Worm (Caenorhabditis elegans) whole organism, L1 larva: Measurements from ENCODE around the gene eif-2Bdelta.
A peak's percentile ranks its signal among the peaks of the same experiment; 100 is the strongest.

ENCODE experiments used
- C04F5.9 ChIP-seq: sonication (generic microtip); optimal IDR thresholded peaks from 2 replicates; lab custom pipeline; 2016; ENCODE audit warnings: missing genetic modification characterization, missing compliant biosample characterization
- C16A3.4 ChIP-seq: fragments of 150-350 bp; optimal IDR thresholded peaks from 2 replicates; lab custom pipeline; 2014; ENCODE audit warnings: missing biosample characterization, missing genetic modification characterization
- F16B12.6 ChIP-seq: fragments of 150-350 bp; optimal IDR thresholded peaks from 2 replicates; lab custom pipeline; 2014; ENCODE audit warnings: missing biosample characterization, missing genetic modification characterization
- aly-2 ChIP-seq: fragments of 150-350 bp; optimal IDR thresholded peaks from 2 replicates; lab custom pipeline; 2014; ENCODE audit warnings: missing biosample characterization, missing genetic modification characterization
- ama-1 ChIP-seq: fragments of 150-350 bp; optimal IDR thresholded peaks from 2 replicates; lab custom pipeline; 2014
- blmp-1 ChIP-seq: fragments of 150-350 bp; optimal IDR thresholded peaks from 2 replicates; lab custom pipeline; 2014; ENCODE audit warnings: missing biosample characterization, missing genetic modification characterization
- ceh-63 ChIP-seq: fragments of 200-800 bp; sonication (Bioruptor generic); optimal IDR thresholded peaks from 2 replicates; lab custom pipeline; 2018; ENCODE audit warnings: mild to moderate bottlenecking, missing genetic modification characterization, missing compliant biosample characterization
- ceh-88 ChIP-seq: fragments of 200-800 bp; sonication (Bioruptor generic); IDR thresholded peaks from 2 replicates; pipeline ENCODE4 v1.3.6; 2022; ENCODE audit warnings: missing genetic modification characterization, missing compliant biosample characterization
- ceh-90 ChIP-seq: sonication (generic microtip); optimal IDR thresholded peaks from 2 replicates; lab custom pipeline; 2016; ENCODE audit warnings: missing genetic modification characterization, missing compliant biosample characterization
- ces-1 ChIP-seq: fragments of 150-350 bp; optimal IDR thresholded peaks from 2 replicates; lab custom pipeline; 2014; ENCODE audit warnings: missing biosample characterization, missing genetic modification reagents, missing genetic modification characterization
- dpl-1 ChIP-seq, 3 experiments: fragments of 150-350 bp in 2 of 3; sonication (generic microtip) in 1 of 3; optimal IDR thresholded peaks; 2 replicates each; lab custom pipeline; 2014 to 2017; ENCODE audit warnings: missing biosample characterization in 3 of 3, missing genetic modification characterization in 3 of 3, missing genetic modification reagents in 3 of 3
- dsc-1 ChIP-seq: sonication (generic microtip); optimal IDR thresholded peaks from 2 replicates; lab custom pipeline; 2016; ENCODE audit warnings: mild to moderate bottlenecking, missing genetic modification characterization, missing compliant biosample characterization
- efl-1 ChIP-seq, 4 experiments: fragments of 150-350 bp; optimal IDR thresholded peaks in 3 of 4; peaks in 1 of 4; 1 replicate in 1 of 4; 2 replicates in 3 of 4; lab custom pipeline; 2014; ENCODE audit warnings: missing biosample characterization in 2 of 4, missing genetic modification characterization in 2 of 4, missing genetic modification reagents in 2 of 4
- egl-27 ChIP-seq, 2 experiments: fragments of 150-350 bp in 1 of 2; sonication (generic microtip); optimal IDR thresholded peaks; 3 replicates each; lab custom pipeline; 2017 to 2018; ENCODE audit warnings: missing biosample characterization in 2 of 2, missing genetic modification characterization in 2 of 2, missing genetic modification reagents in 2 of 2
- elt-2 ChIP-seq: sonication (generic microtip); optimal IDR thresholded peaks from 2 replicates; lab custom pipeline; 2016; ENCODE audit warnings: missing genetic modification characterization, mild to moderate bottlenecking, inconsistent platforms, missing compliant biosample characterization, missing genetic modification reagents
- fkh-10 ChIP-seq: sonication (generic microtip); optimal IDR thresholded peaks from 2 replicates; lab custom pipeline; 2017; ENCODE audit warnings: missing biosample characterization, missing genetic modification reagents, missing genetic modification characterization
- fkh-4 ChIP-seq: sonication (generic microtip); optimal IDR thresholded peaks from 2 replicates; lab custom pipeline; 2016; ENCODE audit warnings: missing compliant biosample characterization, missing genetic modification characterization, borderline replicate concordance
- fkh-8 ChIP-seq: sonication (generic microtip); optimal IDR thresholded peaks from 2 replicates; lab custom pipeline; 2016; ENCODE audit warnings: mild to moderate bottlenecking, missing genetic modification characterization, missing compliant biosample characterization
- fos-1 ChIP-seq: fragments of 150-350 bp; optimal IDR thresholded peaks from 2 replicates; lab custom pipeline; 2014; ENCODE audit warnings: missing biosample characterization, missing genetic modification characterization
- hlh-4 ChIP-seq: sonication (generic microtip); optimal IDR thresholded peaks from 2 replicates; lab custom pipeline; 2016; ENCODE audit warnings: mild to moderate bottlenecking, missing genetic modification characterization, missing compliant biosample characterization
- hpl-2 ChIP-seq: fragments of 150-350 bp; optimal IDR thresholded peaks from 2 replicates; lab custom pipeline; 2014; ENCODE audit warnings: missing biosample characterization, missing genetic modification reagents, missing genetic modification characterization
- jun-1 ChIP-seq: fragments of 150-350 bp; optimal IDR thresholded peaks from 2 replicates; lab custom pipeline; 2014; ENCODE audit warnings: missing biosample characterization, missing genetic modification reagents, missing genetic modification characterization
- lin-13 ChIP-seq: fragments of 150-350 bp; optimal IDR thresholded peaks from 2 replicates; lab custom pipeline; 2014; ENCODE audit warnings: missing biosample characterization, missing genetic modification reagents, missing genetic modification characterization
- lin-14 ChIP-seq: fragments of 200-800 bp; sonication (Bioruptor generic); optimal IDR thresholded peaks from 2 replicates; lab custom pipeline; 2018; ENCODE audit warnings: mild to moderate bottlenecking, missing genetic modification characterization, moderate library complexity, missing compliant biosample characterization
- lin-39 ChIP-seq: fragments of 150-350 bp; optimal IDR thresholded peaks from 2 replicates; lab custom pipeline; 2014; ENCODE audit warnings: missing biosample characterization, missing genetic modification reagents, missing genetic modification characterization
- lsy-2 ChIP-seq, 2 experiments: fragments of 150-350 bp; optimal IDR thresholded peaks; 2 replicates each; lab custom pipeline; 2014; ENCODE audit warnings: missing biosample characterization in 2 of 2, missing genetic modification characterization in 2 of 2
- mab-9 ChIP-seq: fragments of 200-800 bp; sonication (Bioruptor generic); IDR thresholded peaks from 2 replicates; pipeline ENCODE4 v1.3.6; 2022; ENCODE audit warnings: missing genetic modification reagents, missing genetic modification characterization, missing compliant biosample characterization
- mef-2 ChIP-seq: fragments of 150-350 bp; optimal IDR thresholded peaks from 2 replicates; lab custom pipeline; 2014; ENCODE audit warnings: missing biosample characterization, missing genetic modification characterization
- nhr-11 ChIP-seq: fragments of 150-350 bp; optimal IDR thresholded peaks from 2 replicates; lab custom pipeline; 2014; ENCODE audit warnings: missing biosample characterization, missing genetic modification characterization
- nhr-19 ChIP-seq: fragments of 200-800 bp; sonication (Bioruptor generic); conservative IDR thresholded peaks from 2 replicates; pipeline ENCODE4 v1.3.6; 2022; ENCODE audit warnings: missing genetic modification characterization, missing compliant biosample characterization
- nhr-20 ChIP-seq: sonication (generic microtip); optimal IDR thresholded peaks from 2 replicates; lab custom pipeline; 2016; ENCODE audit warnings: mild to moderate bottlenecking, missing genetic modification characterization, missing compliant biosample characterization
- nhr-237 ChIP-seq: fragments of 150-350 bp; optimal IDR thresholded peaks from 2 replicates; lab custom pipeline; 2014; ENCODE audit warnings: missing biosample characterization, missing genetic modification characterization
- nhr-28 ChIP-seq: fragments of 150-350 bp; optimal IDR thresholded peaks from 2 replicates; lab custom pipeline; 2014; ENCODE audit warnings: missing biosample characterization, missing genetic modification characterization
- nhr-47 ChIP-seq: sonication (generic microtip); optimal IDR thresholded peaks from 2 replicates; lab custom pipeline; 2016; ENCODE audit warnings: mild to moderate bottlenecking, missing genetic modification characterization, moderate library complexity, missing compliant biosample characterization
- nhr-71 ChIP-seq: sonication (generic microtip); optimal IDR thresholded peaks from 2 replicates; lab custom pipeline; 2016; ENCODE audit warnings: mild to moderate bottlenecking, missing genetic modification characterization, moderate library complexity, missing compliant biosample characterization
- nhr-76 ChIP-seq: sonication (generic microtip); optimal IDR thresholded peaks from 2 replicates; lab custom pipeline; 2017; ENCODE audit warnings: missing biosample characterization, missing genetic modification characterization
- nhr-85 ChIP-seq: sonication (generic microtip); peaks from one replicate; lab custom pipeline; 2016; ENCODE audit warnings: missing genetic modification characterization, inconsistent platforms, missing compliant biosample characterization
- pax-3 ChIP-seq: fragments of 200-800 bp; sonication (Bioruptor generic); optimal IDR thresholded peaks from 2 replicates; lab custom pipeline; 2018; ENCODE audit warnings: mild to moderate bottlenecking, missing genetic modification characterization, moderate library complexity, missing compliant biosample characterization
- snpc-4 ChIP-seq: fragments of 150-350 bp; optimal IDR thresholded peaks from 2 replicates; lab custom pipeline; 2014; ENCODE audit warnings: missing biosample characterization, missing genetic modification characterization
- snu-23 ChIP-seq: sonication (generic microtip); optimal IDR thresholded peaks from 2 replicates; lab custom pipeline; 2016; ENCODE audit warnings: missing genetic modification characterization, missing compliant biosample characterization
- sox-4 ChIP-seq: sonication (generic microtip); optimal IDR thresholded peaks from 2 replicates; lab custom pipeline; 2016; ENCODE audit warnings: missing genetic modification characterization, missing compliant biosample characterization
- sup-37 ChIP-seq: fragments of 200-800 bp; sonication (Bioruptor generic); optimal IDR thresholded peaks from 2 replicates; lab custom pipeline; 2018; ENCODE audit warnings: mild to moderate bottlenecking, missing genetic modification characterization, missing compliant biosample characterization
- tlp-1 ChIP-seq: fragments of 150-350 bp; optimal IDR thresholded peaks from 2 replicates; lab custom pipeline; 2014; ENCODE audit warnings: missing biosample characterization, missing genetic modification characterization
- unc-62 ChIP-seq: fragments of 150-350 bp; optimal IDR thresholded peaks from 2 replicates; lab custom pipeline; 2014; ENCODE audit warnings: missing biosample characterization, missing genetic modification reagents, missing genetic modification characterization
- unc-98 ChIP-seq: fragments of 200-800 bp; sonication (Bioruptor generic); IDR thresholded peaks from 2 replicates; pipeline ENCODE4 v1.3.6; 2022; ENCODE audit warnings: missing genetic modification characterization, missing compliant biosample characterization
- xbp-1 ChIP-seq: sonication (generic microtip); optimal IDR thresholded peaks from 2 replicates; lab custom pipeline; 2016; ENCODE audit warnings: missing genetic modification characterization, missing compliant biosample characterization
- zag-1 ChIP-seq: fragments of 150-350 bp; optimal IDR thresholded peaks from 2 replicates; lab custom pipeline; 2014; ENCODE audit warnings: missing biosample characterization, missing genetic modification characterization

eif-2Bdelta gene

DNA sequence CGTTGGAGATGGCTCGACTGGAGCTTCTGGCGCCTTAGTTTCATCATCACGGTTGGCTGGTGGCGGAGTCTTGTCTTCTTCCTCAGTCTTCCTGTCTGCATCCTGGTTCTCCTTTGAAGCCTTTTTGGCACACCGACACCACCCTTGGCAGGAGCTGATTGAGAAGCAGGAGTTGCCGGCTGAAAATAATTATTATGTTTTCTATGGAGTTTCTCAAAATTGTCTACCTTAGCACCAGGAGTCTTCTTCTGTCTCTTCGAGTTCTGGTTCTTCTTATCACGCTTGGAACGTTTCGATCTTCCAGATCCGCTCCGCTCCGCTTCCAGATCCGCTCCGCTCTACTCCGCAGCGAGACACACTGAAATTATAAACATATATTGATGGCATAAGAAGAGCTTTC lies 33.1 kb upstream of the eif-2Bdelta start, which contains the start of gene K06A4.6:
K06A4.6 (minus strand) TSS at position 101 of the 400 bp plus-strand sequence.
- TF ChIP-seq lsy-2 (tag; optimal IDR thresholded peaks at IDR 0.05; lab: Kevin White, UChicago) (no peak), ama-1 (lab: Kevin White, UChicago) (no peak), snu-23 (GFP tag; lab: Kevin White, UChicago) (no peak), zag-1 (tag; lab: Kevin White, UChicago) (no peak), blmp-1 (no peak), mef-2 (no peak), nhr-47 (tag; lab: Kevin White, UChicago) (no peak), sup-37 (GFP tag; lab: Kevin White, UChicago) (no peak), fkh-4 (tag; lab: Kevin White, UChicago) (no peak), hlh-4 (tag; lab: Kevin White, UChicago) (no peak), nhr-237 (no peak), ceh-90 (tag; lab: Kevin White, UChicago) (no peak), snpc-4 (tag; lab: Kevin White, UChicago) (no peak), unc-62 (GFP tag; lab: Kevin White, UChicago) (no peak), elt-2 (no peak), fos-1 (tag; lab: Kevin White, UChicago) (no peak), egl-27 (tag; optimal IDR thresholded peaks at IDR 0.05; lab: Kevin White, UChicago) (no peak)

DNA sequence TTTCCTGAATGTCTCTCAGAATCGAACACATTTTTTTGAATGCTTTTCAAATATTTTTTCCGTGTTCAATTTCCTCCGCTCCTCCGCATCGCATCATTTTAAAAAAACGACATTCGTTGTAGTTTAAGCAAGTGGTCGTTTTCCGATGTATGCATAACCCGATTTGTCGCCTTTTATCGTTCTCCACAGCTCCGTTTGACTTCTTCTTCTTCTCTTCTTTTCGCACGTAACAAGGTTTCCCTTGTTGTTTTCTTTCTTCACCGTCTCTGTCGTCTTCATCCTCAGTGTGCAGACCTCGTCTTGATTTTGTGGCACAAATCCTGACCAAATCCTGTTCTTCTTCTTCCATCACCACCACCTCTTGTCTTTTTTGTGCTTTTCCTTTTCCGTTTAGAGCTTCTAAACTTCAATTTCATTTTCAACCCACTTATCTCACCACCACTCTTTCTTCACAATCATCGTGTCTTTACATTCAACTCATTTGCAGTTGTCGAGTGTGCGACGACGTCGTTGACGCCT lies 29.8 kb upstream of the eif-2Bdelta start, which contains the start of gene K06A4.2:
K06A4.2 (plus strand) TSS at position 469 of the 519 bp plus-strand sequence.
- TF ChIP-seq nhr-85 (tag; lab: Kevin White, UChicago), result no peak
- peak; percentile 57 for TF ChIP-seq lin-14 (GFP tag; lab: Kevin White, UChicago)
- TF ChIP-seq fkh-10 (GFP tag; lab: Kevin White, UChicago), result peak; percentile 90
- TF ChIP-seq, all 84 proteins: peak for 2

DNA sequence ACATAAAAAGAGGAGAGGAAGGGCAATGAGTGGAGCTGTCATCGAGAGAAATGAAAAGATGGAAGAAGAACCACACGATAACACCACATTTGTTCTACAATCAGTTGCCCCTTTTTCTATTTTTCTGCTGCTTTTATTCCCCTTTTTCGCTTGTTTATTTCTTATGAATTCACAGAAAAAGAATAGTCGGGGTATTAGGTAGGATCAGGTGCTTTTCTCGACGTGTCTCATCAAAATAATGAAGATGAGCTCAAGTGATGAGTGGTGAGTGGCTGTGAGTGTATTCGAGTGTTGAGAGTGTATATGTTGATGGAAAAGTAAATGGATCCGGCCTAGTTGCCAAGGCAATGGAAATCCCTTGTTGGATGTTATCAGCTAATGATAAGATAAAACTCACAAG lies 28.1 kb upstream of the eif-2Bdelta start:
- TF ChIP-seq ceh-88 (GFP tag; lab: Robert Waterston, UW), result no peak
- TF ChIP-seq dsc-1, result peak; percentile 88
- TF ChIP-seq nhr-20 (tag; lab: Kevin White, UChicago), result no peak
- no peak for TF ChIP-seq nhr-11
- peak; percentile 15 for TF ChIP-seq fkh-8
- no peak for TF ChIP-seq fos-1 (tag; lab: Kevin White, UChicago)
- no peak for TF ChIP-seq unc-62 (GFP tag; lab: Kevin White, UChicago)
- TF ChIP-seq aly-2 (tag; lab: Kevin White, UChicago), result no peak
- TF ChIP-seq nhr-28 (tag; lab: Kevin White, UChicago), result no peak
- no peak for TF ChIP-seq C04F5.9 (tag; lab: Kevin White, UChicago)
- no peak for TF ChIP-seq efl-1 (optimal IDR thresholded peaks at IDR 0.05; lab: Kevin White, UChicago)
- TF ChIP-seq efl-1 (GFP tag; optimal IDR thresholded peaks at IDR 0.05 in 1 of 2; lab: Kevin White, UChicago), result peak in 1 of 2 experiments; percentile 69
- TF ChIP-seq jun-1 (tag; lab: Kevin White, UChicago), result no peak
- no peak for TF ChIP-seq unc-98 (GFP tag; lab: Robert Waterston, UW)
- TF ChIP-seq nhr-71 (tag; lab: Kevin White, UChicago), result peak; percentile 5
- TF ChIP-seq elt-2, result no peak
- peak; percentile 38 for TF ChIP-seq pax-3 (tag; lab: Kevin White, UChicago)
- no peak for TF ChIP-seq sup-37 (GFP tag; lab: Kevin White, UChicago)
- TF ChIP-seq lin-13 (GFP tag; lab: Kevin White, UChicago), result no peak
- TF ChIP-seq hpl-2 (GFP tag; lab: Kevin White, UChicago), result no peak
- no peak for TF ChIP-seq zag-1 (tag; lab: Kevin White, UChicago)
- TF ChIP-seq sox-4 (tag; lab: Kevin White, UChicago), result peak; percentile 9
- no peak for TF ChIP-seq F16B12.6
- no peak for TF ChIP-seq mab-9 (GFP tag; lab: Robert Waterston, UW)
- TF ChIP-seq dpl-1 (GFP tag; optimal IDR thresholded peaks at IDR 0.05; lab: Kevin White, UChicago), result no peak
- TF ChIP-seq ces-1 (GFP tag; lab: Kevin White, UChicago), result no peak
- TF ChIP-seq tlp-1, result no peak
- no peak for TF ChIP-seq C16A3.4 (tag; lab: Kevin White, UChicago)
- no peak for TF ChIP-seq xbp-1 (tag; lab: Kevin White, UChicago)
- TF ChIP-seq nhr-76 (tag; lab: Kevin White, UChicago), result no peak
- no peak for TF ChIP-seq ceh-63 (GFP tag; lab: Kevin White, UChicago)
- TF ChIP-seq snpc-4 (tag; lab: Kevin White, UChicago), result no peak
- no peak for TF ChIP-seq lin-39 (tag; lab: Kevin White, UChicago)
- no peak for TF ChIP-seq nhr-19
- TF ChIP-seq, all 84 proteins: peak for 6
